Fruit fly (Drosophila melanogaster): ENCODE data around the gene mri.
A peak's percentile ranks its signal among the peaks of the same experiment; 100 is the strongest.

The mri gene

DNA sequence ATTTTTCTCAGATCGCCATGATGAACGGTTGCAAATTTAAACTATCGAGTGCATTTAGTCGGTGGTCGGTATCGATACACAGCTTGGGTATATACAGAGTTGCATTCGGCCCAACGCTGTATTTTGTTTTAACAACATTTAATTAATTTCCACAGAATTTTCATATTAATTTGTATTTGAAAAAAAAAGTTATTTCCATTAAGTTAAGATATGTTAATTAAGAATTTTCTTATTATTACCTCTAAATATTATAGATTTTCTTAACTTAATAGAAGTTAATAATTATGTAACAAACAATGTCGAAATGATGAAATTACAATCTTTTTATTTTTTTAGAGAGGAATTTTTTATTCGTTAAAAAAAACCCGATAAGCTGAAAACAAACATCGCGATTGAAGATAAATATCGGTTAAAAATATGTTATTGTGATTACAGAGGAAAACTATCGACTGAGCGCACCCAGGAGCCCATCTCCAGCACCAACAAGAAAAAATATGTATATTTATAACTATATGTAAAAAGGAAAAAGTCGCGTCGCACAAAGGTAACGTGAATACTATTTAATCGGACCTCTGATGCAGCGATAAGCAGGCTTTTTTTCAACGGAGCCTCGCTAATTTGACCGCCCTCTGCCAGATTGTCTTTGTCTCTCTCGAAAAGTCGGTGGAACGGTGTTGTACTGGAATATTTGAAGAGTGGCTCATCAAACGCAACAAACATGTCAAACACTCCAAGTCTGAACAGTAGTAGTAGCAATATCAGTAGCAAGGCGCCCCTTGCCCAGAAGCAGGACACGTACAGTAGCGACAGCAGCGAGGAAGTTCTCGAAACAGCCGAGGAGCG lies at the start of gene mri, which contains the start of gene rno (continued):
- peak; percentile 53 for TF ChIP-seq CG5180 (GFP tag; optimal IDR thresholded peaks at IDR 0.05)
- no peak for TF ChIP-seq hth (optimal IDR thresholded peaks at IDR 0.05)
- no peak for TF ChIP-seq Hr78 (GFP tag; optimal IDR thresholded peaks at IDR 0.05)
- peak; percentile 67 for TF ChIP-seq CG6272 (GFP tag; IDR thresholded peaks at IDR 0.05)
- TF ChIP-seq disco-r (GFP tag; optimal IDR thresholded peaks at IDR 0.05): no peak
- peak; percentile 39 for TF ChIP-seq CG5245 (GFP tag; optimal IDR thresholded peaks at IDR 0.05)
- TF ChIP-seq CG18011 (GFP tag; optimal IDR thresholded peaks at IDR 0.05): no peak
- peak; percentile 2 for TF ChIP-seq HmgZ (tag; optimal IDR thresholded peaks at IDR 0.05)
- no peak for TF ChIP-seq CG17912 (GFP tag; optimal IDR thresholded peaks at IDR 0.05)
- no peak for TF ChIP-seq CG6654 (GFP tag; optimal IDR thresholded peaks at IDR 0.05)
- TF ChIP-seq CG4820 (GFP tag; optimal IDR thresholded peaks at IDR 0.05): peak; percentile 36
- no peak for TF ChIP-seq Vsx1 (GFP tag; optimal IDR thresholded peaks at IDR 0.05)
- peak; percentile 93 for TF ChIP-seq CG14710 (tag; optimal IDR thresholded peaks at IDR 0.05)
- peak; percentile 22 for TF ChIP-seq CG34376 (GFP tag; optimal IDR thresholded peaks at IDR 0.05)
- TF ChIP-seq CHES-1-like (GFP tag; optimal IDR thresholded peaks at IDR 0.05): no peak
- peak; percentile 91 for TF ChIP-seq Doc3 (GFP tag; IDR thresholded peaks at IDR 0.05; ENCODE audit: partially characterized antibody)
- no peak for TF ChIP-seq bigmax (GFP tag; optimal IDR thresholded peaks at IDR 0.05)
- TF ChIP-seq crp (GFP tag; optimal IDR thresholded peaks at IDR 0.05): peak in 1 of 2 experiments; percentile 11
- TF ChIP-seq CG15011 (GFP tag; optimal IDR thresholded peaks at IDR 0.05): no peak
- peak; percentile 61; the same call in 2 of the 3 replicates for TF ChIP-seq ci (GFP tag; IDR thresholded peaks at IDR 0.05)
- TF ChIP-seq CG6765 (GFP tag; optimal IDR thresholded peaks at IDR 0.05): no peak
- peak; percentile 33 for TF ChIP-seq Atf3 (GFP tag; optimal IDR thresholded peaks at IDR 0.05)
- peak; percentile 75 for TF ChIP-seq trem (tag; optimal IDR thresholded peaks at IDR 0.05)
- peak; percentile 83 for TF ChIP-seq Dref (GFP tag; IDR thresholded peaks at IDR 0.05)
- no peak for TF ChIP-seq danr (GFP tag; IDR thresholded peaks at IDR 0.05)
- TF ChIP-seq CG4328 (GFP tag; optimal IDR thresholded peaks at IDR 0.05): peak; percentile 55
- TF ChIP-seq CG8765 (GFP tag; IDR thresholded peaks at IDR 0.05): peak; percentile 37
- TF ChIP-seq Drgx (GFP tag; IDR thresholded peaks at IDR 0.05): peak; percentile 47; the same call in 1 of the 2 replicates
- peak; percentile 57 for TF ChIP-seq CG14667 (GFP tag; IDR thresholded peaks at IDR 0.05)
- TF ChIP-seq Camta (GFP tag; optimal IDR thresholded peaks at IDR 0.05): no peak
- TF ChIP-seq CG9727 (GFP tag; optimal IDR thresholded peaks at IDR 0.05): peak; percentile 83
- no peak for TF ChIP-seq sima (GFP tag; optimal IDR thresholded peaks at IDR 0.05)
- TF ChIP-seq crol (GFP tag; IDR thresholded peaks at IDR 0.05): no peak
- TF ChIP-seq CG6683 (GFP tag; optimal IDR thresholded peaks at IDR 0.05): peak; percentile 15
- TF ChIP-seq run (tag; optimal IDR thresholded peaks at IDR 0.05): peak; percentile 37
- peak; percentile 46 for TF ChIP-seq CG17385 (GFP tag; optimal IDR thresholded peaks at IDR 0.05)
- TF ChIP-seq h (optimal IDR thresholded peaks at IDR 0.05): no peak
- TF ChIP-seq luna (GFP tag; optimal IDR thresholded peaks at IDR 0.05): no peak
- TF ChIP-seq Meics (GFP tag; optimal IDR thresholded peaks at IDR 0.05): peak; percentile 65
- no peak for TF ChIP-seq pan (optimal IDR thresholded peaks at IDR 0.05)
- TF ChIP-seq pan (GFP tag; optimal IDR thresholded peaks at IDR 0.05 in 1 of 2, IDR thresholded peaks at IDR 0.05 in 1 of 2): peak in 1 of 2 experiments; percentile 85
- TF ChIP-seq Jarid2 (GFP tag; optimal IDR thresholded peaks at IDR 0.05): no peak
- TF ChIP-seq Eip74EF (GFP tag; optimal IDR thresholded peaks at IDR 0.05): no peak
- no peak for TF ChIP-seq Poxn (GFP tag; IDR thresholded peaks at IDR 0.05)
- TF ChIP-seq abd-A (tag; optimal IDR thresholded peaks at IDR 0.05): no peak
- peak; percentile 75 for TF ChIP-seq Awh (GFP tag; IDR thresholded peaks at IDR 0.05)
- TF ChIP-seq CG16815 (GFP tag; optimal IDR thresholded peaks at IDR 0.05): peak; percentile 59
- TF ChIP-seq cad (GFP tag; optimal IDR thresholded peaks at IDR 0.05): no peak
- TF ChIP-seq tna (GFP tag; IDR thresholded peaks at IDR 0.05; ENCODE audit: partially characterized antibody): peak; percentile 90

All from whole organism, embryonic.